Worm (Caenorhabditis elegans) whole organism, L1 larva: ENCODE measurements around the gene R05G9.1.

Experiments
- ama-1 ChIP-seq: fragments of 150-350 bp; optimal IDR thresholded peaks from 2 replicates; lab custom pipeline; 2014
- elt-3 ChIP-seq, 6 experiments: fragments of 150-350 bp in 1 of 6; sonication (generic microtip); optimal IDR thresholded peaks; 2 replicates each; lab custom pipeline; 2017 to 2018; ENCODE audit warnings: missing biosample characterization in 6 of 6, missing genetic modification characterization in 6 of 6, inconsistent platforms in 1 of 6
- nhr-11 ChIP-seq: fragments of 150-350 bp; optimal IDR thresholded peaks from 2 replicates; lab custom pipeline; 2014; ENCODE audit warnings: missing biosample characterization, missing genetic modification characterization
- nhr-237 ChIP-seq: fragments of 150-350 bp; optimal IDR thresholded peaks from 2 replicates; lab custom pipeline; 2014; ENCODE audit warnings: missing biosample characterization, missing genetic modification characterization

ce11 chrII:6499067-6499466 is 3.9 kb upstream of the R05G9.1 start, which contains the start of gene twk-49:
- no peak for TF ChIP-seq ama-1 (lab: Kevin White, UChicago)
- no peak for TF ChIP-seq elt-3 (tag; optimal IDR thresholded peaks at IDR 0.05; lab: Kevin White, UChicago)
- no peak for TF ChIP-seq nhr-237 (tag; lab: Kevin White, UChicago)
- TF ChIP-seq nhr-11 (tag; lab: Kevin White, UChicago): no peak
